Fruit fly (Drosophila melanogaster): ENCODE results near the gene CAH5.

CAH5 gene

DNA sequence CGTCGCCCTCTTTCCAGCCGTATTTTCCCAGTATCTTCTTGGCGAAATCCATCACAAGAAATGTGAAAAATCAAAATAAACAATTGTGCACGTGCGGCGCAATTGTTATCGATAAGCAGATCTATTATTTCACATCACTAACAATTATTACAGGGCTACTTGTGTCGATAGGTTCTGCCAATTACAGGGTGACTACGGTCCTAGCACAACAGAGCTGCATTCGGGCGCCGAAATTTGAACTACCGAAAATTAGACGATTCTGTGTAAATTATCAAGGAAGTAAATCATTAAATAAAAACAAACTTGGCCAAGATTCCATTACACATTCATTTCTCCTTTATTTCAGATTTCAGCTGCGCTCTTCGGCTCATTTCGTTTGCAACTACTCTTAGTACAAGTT lies 46.6 kb upstream of the CAH5 start, which contains the start of gene CG15561 (continued):
- peak; percentile 78 for TF ChIP-seq Ets97D (GFP tag; optimal IDR thresholded peaks at IDR 0.05)
- TF ChIP-seq zen (tag; optimal IDR thresholded peaks at IDR 0.05): peak; percentile 43
- TF ChIP-seq en (GFP tag; optimal IDR thresholded peaks at IDR 0.05): no peak
- TF ChIP-seq slou (GFP tag; optimal IDR thresholded peaks at IDR 0.05): no peak
- TF ChIP-seq CG10267 (tag; optimal IDR thresholded peaks at IDR 0.05): peak; percentile 49
- no peak for TF ChIP-seq Asciz (GFP tag; optimal IDR thresholded peaks at IDR 0.05)
- TF ChIP-seq stwl (tag; optimal IDR thresholded peaks at IDR 0.05): peak; percentile 81
- no peak for TF ChIP-seq NFAT (GFP tag; IDR thresholded peaks at IDR 0.05)
- no peak for TF ChIP-seq Neu2 (GFP tag; optimal IDR thresholded peaks at IDR 0.05; ENCODE audit: borderline replicate concordance)
- no peak for TF ChIP-seq p53 (GFP tag; optimal IDR thresholded peaks at IDR 0.05)
- TF ChIP-seq Adf1 (GFP tag; IDR thresholded peaks at IDR 0.05): no peak
- no peak for TF ChIP-seq sima (GFP tag; optimal IDR thresholded peaks at IDR 0.05)
- no peak for TF ChIP-seq tap (tag; optimal IDR thresholded peaks at IDR 0.05)
- no peak for TF ChIP-seq Dfd (GFP tag; optimal IDR thresholded peaks at IDR 0.05)
- peak; percentile 20 for TF ChIP-seq tx (GFP tag; optimal IDR thresholded peaks at IDR 0.05)
- TF ChIP-seq tin (GFP tag; optimal IDR thresholded peaks at IDR 0.05): peak; percentile 46
- TF ChIP-seq cas (GFP tag; IDR thresholded peaks at IDR 0.05): no peak
- peak; percentile 96 for TF ChIP-seq Sry-δ (GFP tag; optimal IDR thresholded peaks at IDR 0.05)
- TF ChIP-seq CG6654 (GFP tag; optimal IDR thresholded peaks at IDR 0.05): no peak
- TF ChIP-seq CG18764 (GFP tag; optimal IDR thresholded peaks at IDR 0.05): no peak
- no peak for TF ChIP-seq CG11696 (GFP tag; IDR thresholded peaks at IDR 0.05)
- TF ChIP-seq nerfin-1 (tag; optimal IDR thresholded peaks at IDR 0.05): peak; percentile 51
- peak; percentile 30 for TF ChIP-seq Xbp1 (GFP tag; optimal IDR thresholded peaks at IDR 0.05)
- peak; percentile 84 for TF ChIP-seq CG1603 (tag; optimal IDR thresholded peaks at IDR 0.05)
- no peak for TF ChIP-seq CG1792 (GFP tag; optimal IDR thresholded peaks at IDR 0.05)
- peak; percentile 15 for TF ChIP-seq slp2 (GFP tag; optimal IDR thresholded peaks at IDR 0.05)
- no peak for TF ChIP-seq gce (GFP tag; IDR thresholded peaks at IDR 0.05)
- TF ChIP-seq CG3407 (GFP tag; optimal IDR thresholded peaks at IDR 0.05): peak; percentile 49
- TF ChIP-seq lov (optimal IDR thresholded peaks at IDR 0.05): no peak
- TF ChIP-seq lov (GFP tag; IDR thresholded peaks at IDR 0.05): no peak
- no peak for TF ChIP-seq CG34422 (GFP tag; IDR thresholded peaks at IDR 0.05)
- TF ChIP-seq Usf (GFP tag; optimal IDR thresholded peaks at IDR 0.05): no peak
- TF ChIP-seq CG15479 (GFP tag; optimal IDR thresholded peaks at IDR 0.05): peak; percentile 97
- no peak for TF ChIP-seq z (GFP tag; IDR thresholded peaks at IDR 0.05)
- peak; percentile 48 for TF ChIP-seq CG9609 (GFP tag; optimal IDR thresholded peaks at IDR 0.05)
- peak; percentile 38 for TF ChIP-seq CG12155 (GFP tag; optimal IDR thresholded peaks at IDR 0.05)
- no peak for TF ChIP-seq CG32772 (GFP tag; IDR thresholded peaks at IDR 0.05)
- TF ChIP-seq Max (GFP tag; optimal IDR thresholded peaks at IDR 0.05): peak; percentile 84
- TF ChIP-seq Blimp-1 (GFP tag; optimal IDR thresholded peaks at IDR 0.05): no peak
- no peak for TF ChIP-seq ac (GFP tag; optimal IDR thresholded peaks at IDR 0.05)
- no peak for TF ChIP-seq Trl (optimal IDR thresholded peaks at IDR 0.05)
- TF ChIP-seq Trl (GFP tag; optimal IDR thresholded peaks at IDR 0.05): peak; percentile 32
- TF ChIP-seq lmd (GFP tag; IDR thresholded peaks at IDR 0.05): no peak
- peak; percentile 59 for TF ChIP-seq Side (GFP tag; optimal IDR thresholded peaks at IDR 0.05)
- TF ChIP-seq Antp (GFP tag; optimal IDR thresholded peaks at IDR 0.05): peak; percentile 26
- TF ChIP-seq CG16779 (GFP tag; IDR thresholded peaks at IDR 0.05): no peak
- TF ChIP-seq CG10209 (GFP tag; optimal IDR thresholded peaks at IDR 0.05): peak; percentile 44
- no peak for TF ChIP-seq CG12104 (GFP tag; optimal IDR thresholded peaks at IDR 0.05)
